Fruit fly (Drosophila melanogaster) whole organism, pupa: ENCODE measurements around the gene Fntb.

Source experiments
- CG10348 ChIP-seq: fragments of 200-800 bp; sonication (Bioruptor generic); IDR thresholded peaks from 2 replicates; pipeline ENCODE4 v1.3.6; 2022; ENCODE audit warnings: missing biosample characterization, missing genetic modification characterization
- CG12605 ChIP-seq: fragments of 200-800 bp; sonication (Bioruptor generic); IDR thresholded peaks from 2 replicates; pipeline ENCODE4 v1.3.6; 2022; ENCODE audit warnings: missing biosample characterization, missing genetic modification characterization
- CG13204 ChIP-seq: fragments of 200-800 bp; sonication (Bioruptor generic); optimal IDR thresholded peaks from 2 replicates; lab custom pipeline; 2018; ENCODE audit warnings: missing biosample characterization, mild to moderate bottlenecking, missing genetic modification characterization, moderate library complexity
- CG14655 ChIP-seq: fragments of 200-800 bp; sonication (Bioruptor generic); optimal IDR thresholded peaks from 3 replicates; lab custom pipeline; 2017; ENCODE audit warnings: mild to moderate bottlenecking, missing biosample characterization, missing genetic modification reagents, missing genetic modification characterization
- CG15710 ChIP-seq: fragments of 200-800 bp; sonication (Bioruptor generic); optimal IDR thresholded peaks from 2 replicates; lab custom pipeline; 2018; ENCODE audit warnings: missing biosample characterization, mild to moderate bottlenecking, missing genetic modification characterization, moderate library complexity
- CG17806 ChIP-seq: fragments of 200-800 bp; sonication (Bioruptor generic); optimal IDR thresholded peaks from 2 replicates; lab custom pipeline; 2018; ENCODE audit warnings: missing biosample characterization, mild to moderate bottlenecking, missing genetic modification characterization, moderate library complexity
- CG32121 ChIP-seq: fragments of 200-800 bp; sonication (Bioruptor generic); IDR thresholded peaks from 2 replicates; pipeline ENCODE4 v1.3.6; 2022; ENCODE audit warnings: missing biosample characterization, missing genetic modification characterization
- CG34367 ChIP-seq: fragments of 200-800 bp; sonication (Bioruptor generic); optimal IDR thresholded peaks from 2 replicates; lab custom pipeline; 2018; ENCODE audit warnings: missing biosample characterization, mild to moderate bottlenecking, missing genetic modification characterization
- CG4496 ChIP-seq: fragments of 200-800 bp; sonication (Bioruptor generic); IDR thresholded peaks from 3 replicates; pipeline ENCODE4 v1.3.6; 2022; ENCODE audit warnings: missing biosample characterization, missing genetic modification characterization
- CG8159 ChIP-seq: fragments of 200-800 bp; sonication (Bioruptor generic); optimal IDR thresholded peaks from 3 replicates; lab custom pipeline; 2018; ENCODE audit warnings: missing biosample characterization, mild to moderate bottlenecking, missing genetic modification characterization, moderate library complexity
- CG8301 ChIP-seq: fragments of 200-800 bp; sonication (Bioruptor generic); optimal IDR thresholded peaks from 2 replicates; lab custom pipeline; 2018; ENCODE audit warnings: missing biosample characterization, mild to moderate bottlenecking, missing genetic modification characterization
- CG9948 ChIP-seq: fragments of 200-800 bp; sonication (Bioruptor generic); optimal IDR thresholded peaks from 2 replicates; lab custom pipeline; 2018; ENCODE audit warnings: missing biosample characterization, mild to moderate bottlenecking, missing genetic modification characterization, moderate library complexity
- D1 ChIP-seq: fragments of 200-800 bp; sonication (Bioruptor generic); optimal IDR thresholded peaks from 2 replicates; lab custom pipeline; 2018; ENCODE audit warnings: missing biosample characterization, mild to moderate bottlenecking, missing genetic modification characterization, moderate library complexity
- EcR ChIP-seq: fragments of 200-800 bp; sonication (Bioruptor generic); optimal IDR thresholded peaks from 3 replicates; lab custom pipeline; 2019; ENCODE audit warnings: missing biosample characterization, missing genetic modification characterization, mild to moderate bottlenecking, moderate library complexity, missing genetic modification reagents
- Ets98B ChIP-seq: fragments of 200-800 bp; sonication (Bioruptor generic); IDR thresholded peaks from 2 replicates; pipeline ENCODE4 v1.3.6; 2022; ENCODE audit warnings: missing biosample characterization, missing genetic modification characterization
- Pif1A ChIP-seq: fragments of 200-800 bp; sonication (Bioruptor generic); optimal IDR thresholded peaks from 3 replicates; lab custom pipeline; 2016; ENCODE audit warnings: missing biosample characterization, missing genetic modification characterization
- Pif1B ChIP-seq: fragments of 200-800 bp; sonication (Bioruptor generic); optimal IDR thresholded peaks from 3 replicates; lab custom pipeline; 2016; ENCODE audit warnings: missing biosample characterization, missing genetic modification characterization
- Snoo ChIP-seq: fragments of 200-800 bp; sonication (Bioruptor generic); optimal IDR thresholded peaks from 3 replicates; lab custom pipeline; 2017; ENCODE audit warnings: missing biosample characterization, mild to moderate bottlenecking, missing genetic modification characterization, inconsistent platforms
- fd96Ca ChIP-seq: fragments of 200-800 bp; sonication (Bioruptor generic); IDR thresholded peaks from 3 replicates; pipeline ENCODE4 v1.3.6; 2022; ENCODE audit warnings: missing biosample characterization, missing genetic modification characterization
- gl ChIP-seq: fragments of 200-800 bp; sonication (Bioruptor generic); optimal IDR thresholded peaks from 2 replicates; lab custom pipeline; 2018; ENCODE audit warnings: missing biosample characterization, mild to moderate bottlenecking, missing genetic modification characterization
- rn ChIP-seq: fragments of 200-800 bp; sonication (Bioruptor generic); IDR thresholded peaks from 2 replicates; pipeline ENCODE4 v1.3.6; 2022; ENCODE audit warnings: missing biosample characterization, missing genetic modification characterization

Gene Fntb

dm6 chr3R:16427520-16427919 is 5.3 kb upstream of the Fntb start:
- TF ChIP-seq D1 (tag; lab: Kevin White, UChicago) (no peak), EcR (GFP tag; lab: Kevin White, UChicago) (no peak), CG34367 (no peak), gl (no peak), Ets98B (GFP tag; lab: Robert Waterston, UW) (no peak), CG10348 (no peak), CG4496 (no peak), CG15710 (no peak), Pif1A (GFP tag; lab: Kevin White, UChicago) (no peak), rn (GFP tag; lab: Robert Waterston, UW) (no peak), fd96Ca (GFP tag; lab: Robert Waterston, UW) (no peak), Snoo (tag; lab: Kevin White, UChicago) (no peak), Pif1B (GFP tag; lab: Kevin White, UChicago) (no peak), CG17806 (tag; lab: Kevin White, UChicago) (no peak), CG8159 (tag; lab: Kevin White, UChicago) (no peak), CG12605 (no peak)
- TF ChIP-seq, all 21 proteins: peak for 0

dm6 chr3R:16430381-16430780 is 2.4 kb upstream of the Fntb start, which contains the start of gene CG31279:
TSS of gene CG31279 (plus strand) at chr3R:16430681.
- TF ChIP-seq Snoo (tag; lab: Kevin White, UChicago) (no peak), CG34367 (no peak), CG13204 (GFP tag; lab: Kevin White, UChicago) (no peak), CG8301 (no peak), CG12605 (no peak), Ets98B (GFP tag; lab: Robert Waterston, UW) (no peak), CG17806 (tag; lab: Kevin White, UChicago) (no peak), D1 (tag; lab: Kevin White, UChicago) (no peak), CG32121 (GFP tag; lab: Robert Waterston, UW) (no peak), CG14655 (no peak)

dm6 chr3R:16431707-16432106 is 1.1 kb upstream of the Fntb start:
- TF ChIP-seq Pif1B (GFP tag; lab: Kevin White, UChicago) (no peak), Snoo (tag; lab: Kevin White, UChicago) (peak; percentile 1), Pif1A (GFP tag; lab: Kevin White, UChicago) (no peak), CG8159 (tag; lab: Kevin White, UChicago) (peak; percentile 9), EcR (GFP tag; lab: Kevin White, UChicago) (no peak), CG34367 (no peak), CG17806 (tag; lab: Kevin White, UChicago) (no peak), CG4496 (peak; percentile 39; the same call in 1 of the 3 replicates), fd96Ca (GFP tag; lab: Robert Waterston, UW) (no peak), CG9948 (tag; lab: Kevin White, UChicago) (no peak), CG12605 (no peak)

dm6 chr3R:16434599-16434998 is 1.8 kb downstream of the Fntb start, which contains the start of gene CG14881:
TSS of gene CG14881 (plus strand) at chr3R:16434899.
- TF ChIP-seq fd96Ca (GFP tag; lab: Robert Waterston, UW) (no peak), CG17806 (tag; lab: Kevin White, UChicago) (no peak), D1 (tag; lab: Kevin White, UChicago) (no peak), CG8159 (tag; lab: Kevin White, UChicago) (no peak), CG15710 (no peak), rn (GFP tag; lab: Robert Waterston, UW) (no peak), CG8301 (no peak), Pif1A (GFP tag; lab: Kevin White, UChicago) (no peak), CG14655 (no peak)

- TF ChIP-seq CG12605 (no peak), CG13204 (GFP tag; lab: Kevin White, UChicago) (no peak), CG8301 (no peak), CG15710 (no peak), CG10348 (no peak), rn (GFP tag; lab: Robert Waterston, UW) (no peak), EcR (GFP tag; lab: Kevin White, UChicago) (no peak), CG34367 (no peak), CG4496 (no peak), Snoo (tag; lab: Kevin White, UChicago) (no peak), CG8159 (tag; lab: Kevin White, UChicago) (no peak)
Observed at dm6 chr3R:16436374-16437037, 3.7 kb downstream of the Fntb start, which contains the start of gene mRpS33. TSS of gene mRpS33 (minus strand) at chr3R:16436597.

- TF ChIP-seq Ets98B (GFP tag; lab: Robert Waterston, UW) = peak; percentile 36; the same call in 1 of the 2 replicates
- TF ChIP-seq CG15710 = no peak
- no peak for TF ChIP-seq CG8159 (tag; lab: Kevin White, UChicago)
- 0 out of 2 replicates have a peak, but pooled peaks have one; percentile 18 for TF ChIP-seq CG32121 (GFP tag; lab: Robert Waterston, UW)
Observed at dm6 chr3R:16441367-16441923, 8.6 kb downstream of the Fntb start, which contains the start of gene ema. TSS of gene ema (minus strand) at chr3R:16441661.
